Worm (Caenorhabditis elegans) whole organism, L1 larva: ENCODE data around the gene str-190.

Source experiments
- efl-3 ChIP-seq: fragments of 200-800 bp; sonication (Bioruptor generic); optimal IDR thresholded peaks from 2 replicates; lab custom pipeline; 2018; ENCODE audit warnings: mild to moderate bottlenecking, missing genetic modification characterization, missing compliant biosample characterization
- elt-3 ChIP-seq, 6 experiments: fragments of 150-350 bp in 1 of 6; sonication (generic microtip); optimal IDR thresholded peaks; 2 replicates each; lab custom pipeline; 2017 to 2018; ENCODE audit warnings: missing biosample characterization in 6 of 6, missing genetic modification characterization in 6 of 6, inconsistent platforms in 1 of 6

DNA sequence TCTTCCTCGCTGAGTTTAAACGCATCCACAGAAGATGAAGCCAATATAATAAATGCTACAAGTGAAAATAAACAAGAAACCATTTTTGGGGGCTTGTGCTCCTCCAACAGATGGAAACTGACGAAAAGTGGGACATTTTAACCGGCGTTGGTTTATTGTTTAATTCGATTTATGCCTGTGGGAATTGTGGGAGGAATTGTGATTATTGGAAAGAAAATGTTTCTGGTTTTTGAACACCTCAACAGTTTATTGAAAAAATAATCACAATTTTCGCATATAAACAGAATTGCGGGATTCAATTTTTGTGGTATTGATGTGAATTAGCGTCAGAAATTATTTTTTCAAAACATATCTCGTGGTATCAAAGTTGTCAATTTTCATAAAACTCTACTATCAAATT, 24.1 kb downstream of the str-190 start, which contains the start of gene try-8:
- TF ChIP-seq elt-3 (tag; optimal IDR thresholded peaks at IDR 0.05; lab: Kevin White, UChicago) (no peak), efl-3 (GFP tag; lab: Kevin White, UChicago) (no peak)
